Fruit fly (Drosophila melanogaster) whole organism, larva: ENCODE measurements around the gene CG10347.

Experiments used
- noc ChIP-seq: fragments of 200-800 bp; sonication (Bioruptor generic); optimal IDR thresholded peaks from 3 replicates; lab custom pipeline; 2019; ENCODE audit warnings: missing biosample characterization, mild to moderate bottlenecking, missing genetic modification characterization, moderate library complexity

The CG10347 gene

DNA sequence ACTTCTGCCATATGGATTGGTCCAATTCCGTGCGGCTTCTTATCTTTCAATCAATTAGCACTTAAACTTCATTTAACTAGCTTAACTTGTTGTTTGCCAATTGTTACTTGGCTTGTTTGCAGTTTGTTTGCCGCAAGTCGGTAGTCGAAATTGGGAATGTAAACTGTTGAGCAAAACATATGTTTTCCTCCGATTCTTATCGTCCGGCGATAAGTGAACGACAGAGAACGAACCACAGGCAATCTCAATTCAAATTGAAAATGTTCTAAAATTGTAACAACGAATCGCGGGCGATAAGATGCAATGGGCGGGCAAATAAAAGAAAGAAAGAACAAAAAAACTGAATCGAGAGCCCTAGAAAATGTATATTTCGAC lies 3.7 kb upstream of the CG10347 start:
- no peak for TF ChIP-seq noc (tag; lab: Kevin White, UChicago)

DNA sequence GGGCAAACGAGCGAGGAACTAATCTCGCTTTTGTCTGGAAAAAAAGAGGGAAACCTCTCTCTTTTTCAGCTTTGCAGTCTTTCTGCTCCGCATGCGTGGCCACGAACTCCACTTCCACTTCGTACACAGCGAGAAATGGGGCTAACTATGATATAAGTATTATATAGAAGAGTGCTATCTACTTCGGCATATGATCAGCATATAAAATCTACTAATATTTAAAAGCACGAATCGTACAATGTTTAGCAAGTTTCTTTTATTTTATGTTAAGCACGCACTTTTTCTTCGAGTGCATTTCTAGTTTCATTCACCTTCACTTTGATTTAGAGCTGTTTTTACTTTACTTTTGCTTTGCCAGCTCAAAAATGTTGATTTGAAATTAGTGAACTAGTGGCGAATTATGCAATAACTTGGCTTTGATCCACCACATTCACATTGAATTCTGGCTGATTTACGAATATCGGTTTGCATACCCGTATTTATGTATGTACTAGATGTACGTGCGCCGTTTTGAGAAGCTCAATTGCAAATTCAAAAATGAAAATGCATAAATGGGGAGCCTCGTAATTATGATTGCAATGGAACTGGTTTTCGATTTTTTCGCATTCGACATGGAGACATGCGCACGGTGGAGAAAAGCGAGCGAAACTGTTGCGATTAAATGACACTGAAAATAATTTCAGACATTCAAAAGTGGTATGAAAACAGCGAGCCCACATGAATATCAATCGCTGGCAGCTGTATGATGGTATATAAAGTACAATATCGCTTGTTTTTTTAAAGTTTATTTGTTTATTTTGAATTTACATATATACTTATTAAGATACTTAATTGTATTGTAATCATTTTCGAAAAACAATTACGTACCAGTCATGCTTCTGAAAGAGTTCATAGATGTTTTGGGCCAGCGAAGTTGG lies 3.0 kb upstream of the CG10347 start:
- TF ChIP-seq noc (tag; lab: Kevin White, UChicago), result peak; percentile 77

DNA sequence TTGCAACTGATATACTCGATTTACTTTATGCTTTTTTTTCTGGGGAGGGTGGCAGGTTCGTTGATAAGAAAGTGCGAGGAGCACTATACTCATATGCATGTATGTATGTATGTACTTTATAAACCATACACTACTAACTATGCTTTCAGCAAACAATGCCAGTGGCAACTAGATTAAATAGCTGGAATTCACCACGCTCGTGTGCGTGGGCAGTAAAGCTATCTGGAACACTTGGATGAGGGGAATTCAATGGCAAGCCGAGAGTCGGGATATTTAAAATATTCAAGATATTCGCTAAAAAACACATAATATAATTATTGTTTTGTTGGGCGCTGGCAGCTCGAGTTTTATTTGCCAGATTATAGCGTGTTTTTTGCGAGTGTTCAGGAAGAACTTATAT lies 2.1 kb upstream of the CG10347 start:
- no peak for TF ChIP-seq noc (tag; lab: Kevin White, UChicago)

DNA sequence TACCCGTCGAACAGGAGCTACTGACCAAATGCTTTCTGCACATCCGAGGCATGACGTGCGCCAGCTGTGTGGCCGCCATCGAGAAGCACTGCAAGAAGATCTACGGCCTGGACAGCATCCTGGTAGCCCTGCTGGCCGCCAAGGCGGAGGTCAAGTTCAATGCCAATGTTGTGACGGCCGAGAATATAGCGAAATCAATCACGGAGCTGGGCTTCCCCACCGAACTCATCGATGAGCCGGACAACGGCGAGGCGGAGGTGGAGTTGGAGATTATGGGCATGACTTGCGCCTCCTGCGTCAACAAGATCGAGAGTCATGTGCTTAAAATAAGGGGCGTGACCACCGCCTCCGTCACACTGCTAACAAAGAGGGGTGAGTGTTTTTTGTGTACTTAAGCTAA lies 1.2 kb upstream of the CG10347 start:
- no peak for TF ChIP-seq noc (tag; lab: Kevin White, UChicago)

DNA sequence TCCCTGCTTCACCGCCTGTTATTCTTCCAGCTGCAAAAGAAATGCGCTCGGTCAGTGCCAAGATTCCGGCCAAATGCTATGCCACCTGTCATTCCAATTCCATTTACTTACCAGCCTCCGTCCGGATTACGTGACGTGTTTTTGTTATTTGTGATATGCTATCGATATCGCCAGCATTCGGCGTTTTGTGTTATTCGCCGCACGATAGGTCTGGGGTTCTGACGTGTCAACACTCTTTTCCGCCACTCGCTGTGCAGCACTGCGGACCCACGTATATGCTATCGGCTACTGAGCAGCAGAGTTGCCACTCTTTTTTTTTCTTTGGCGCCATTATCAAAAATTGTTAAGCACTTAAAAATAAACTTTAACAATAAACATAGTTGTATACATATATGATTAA lies 2.4 kb downstream of the CG10347 start, which contains the start of gene p24-1:
Gene p24-1 (minus strand): TSS at position 221 of the 400 bp plus-strand sequence.
- peak; percentile 31 for TF ChIP-seq noc (tag; lab: Kevin White, UChicago)

DNA sequence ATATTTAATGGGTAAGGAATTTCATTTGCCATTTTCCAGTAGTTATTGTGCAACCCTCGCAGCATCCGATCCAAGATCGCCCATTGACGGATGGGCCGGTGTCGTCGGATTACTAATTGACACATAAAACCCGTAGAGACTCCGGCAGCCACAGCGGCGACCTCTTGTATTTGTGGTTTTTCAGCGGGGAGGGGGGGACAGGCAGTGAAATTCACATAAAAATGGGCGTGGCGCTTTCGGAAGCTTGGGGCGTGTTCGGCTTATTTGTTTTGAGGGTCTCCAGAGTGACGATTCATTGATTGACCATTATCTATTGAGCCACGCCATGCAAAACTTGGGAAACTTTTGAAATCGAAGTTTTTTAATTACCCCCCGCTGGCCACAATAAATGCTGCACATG lies 5.5 kb downstream of the CG10347 start:
- no peak for TF ChIP-seq noc (tag; lab: Kevin White, UChicago)

DNA sequence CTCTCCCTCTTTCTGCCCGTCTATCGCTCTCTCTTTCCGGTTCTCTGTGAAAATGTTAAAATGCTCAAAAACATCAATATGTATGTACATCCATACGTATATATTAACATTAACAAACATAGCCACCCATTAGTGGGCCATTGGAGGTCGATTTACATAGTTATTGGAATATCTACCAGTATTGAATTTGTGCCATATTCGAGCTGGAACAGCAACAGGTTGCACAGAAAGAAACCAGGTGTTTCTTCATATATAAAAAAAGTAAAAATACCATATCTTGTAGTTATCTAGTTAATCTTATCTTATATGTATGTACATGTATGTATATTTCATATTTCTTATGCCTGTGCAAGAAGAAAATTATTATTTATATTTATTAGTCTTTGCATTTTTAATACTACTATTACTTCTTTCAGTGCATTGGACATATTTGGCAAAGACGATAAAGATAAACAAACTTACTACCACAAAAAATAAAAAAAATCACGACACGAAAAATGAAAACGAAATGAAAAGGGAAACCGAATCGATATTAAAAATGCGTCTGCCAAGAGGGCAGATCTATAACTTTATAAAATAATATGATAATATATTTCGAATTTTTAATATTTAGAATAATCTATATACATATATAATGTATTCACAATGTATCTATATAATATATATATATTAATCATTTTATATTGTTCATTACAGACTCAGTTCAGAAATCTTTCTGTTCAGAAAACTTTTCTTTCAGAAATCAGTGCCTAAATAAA lies 6.0 kb downstream of the CG10347 start:
- TF ChIP-seq noc (tag; lab: Kevin White, UChicago), result peak; percentile 35

DNA sequence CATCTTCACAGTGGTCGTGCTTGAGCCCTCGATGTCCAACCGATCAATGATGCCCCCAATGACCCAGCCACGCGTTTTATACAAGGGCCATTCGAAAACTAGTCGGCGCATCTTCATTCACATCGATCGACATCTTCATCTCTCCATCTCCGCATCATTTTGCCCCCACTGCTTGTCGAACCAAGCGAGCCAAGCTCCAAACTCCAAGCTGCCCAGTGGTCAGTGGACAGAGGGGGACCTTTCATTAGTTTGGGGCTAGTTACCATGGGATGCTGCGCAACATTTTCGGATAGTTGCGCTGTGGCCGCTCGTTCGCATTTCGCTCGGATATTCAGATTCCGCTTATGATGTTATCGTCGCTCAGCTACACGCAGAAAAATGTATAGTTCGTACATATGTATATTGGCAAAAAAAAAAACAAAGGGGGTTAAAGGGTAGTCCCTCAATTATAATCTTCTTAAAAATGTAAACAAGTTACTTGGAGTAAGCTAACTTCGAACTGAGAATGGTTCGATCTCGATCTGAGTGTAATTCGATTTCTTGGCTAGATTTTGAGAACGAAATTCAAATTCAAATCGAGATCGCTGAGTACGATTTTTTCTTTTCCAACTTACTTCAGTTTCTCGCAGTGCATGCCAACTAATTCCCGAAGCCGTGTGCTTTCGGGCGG lies 8.5 kb downstream of the CG10347 start, which contains the start of gene CG15740:
Gene CG15740 (minus strand): TSS at position 51 of the 670 bp plus-strand sequence.
- TF ChIP-seq noc (tag; lab: Kevin White, UChicago), result no peak

DNA sequence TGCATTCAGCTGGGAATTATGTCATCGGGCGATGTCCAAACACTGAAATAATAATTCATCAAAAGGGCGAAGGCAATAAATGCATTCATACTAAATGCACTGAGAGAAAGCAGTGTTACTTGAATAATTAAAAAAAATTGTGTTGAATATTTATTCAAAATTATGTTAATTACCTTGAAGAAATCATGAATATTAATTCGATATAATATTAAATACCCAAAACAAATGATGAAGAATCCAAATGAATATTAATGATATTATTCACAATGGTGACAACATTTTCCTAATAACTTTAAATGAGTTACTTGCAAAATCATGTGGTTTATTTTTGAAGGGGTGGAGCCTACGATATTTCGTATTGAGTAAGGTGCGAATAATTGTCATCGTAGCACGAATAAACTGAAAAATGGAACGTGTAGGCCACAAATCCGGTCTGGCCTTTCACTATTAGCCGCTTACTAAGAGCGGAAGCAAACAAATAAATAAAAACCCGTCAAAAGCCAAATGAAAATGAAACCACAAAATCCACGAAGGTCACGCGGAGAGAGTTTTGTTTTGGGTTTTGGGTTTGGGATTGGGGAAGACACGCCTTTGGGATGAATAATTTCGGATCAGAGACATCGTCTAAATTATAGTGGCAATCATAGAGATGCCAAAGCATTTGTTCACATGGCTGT lies 12.9 kb downstream of the CG10347 start:
- no peak for TF ChIP-seq noc (tag; lab: Kevin White, UChicago)

DNA sequence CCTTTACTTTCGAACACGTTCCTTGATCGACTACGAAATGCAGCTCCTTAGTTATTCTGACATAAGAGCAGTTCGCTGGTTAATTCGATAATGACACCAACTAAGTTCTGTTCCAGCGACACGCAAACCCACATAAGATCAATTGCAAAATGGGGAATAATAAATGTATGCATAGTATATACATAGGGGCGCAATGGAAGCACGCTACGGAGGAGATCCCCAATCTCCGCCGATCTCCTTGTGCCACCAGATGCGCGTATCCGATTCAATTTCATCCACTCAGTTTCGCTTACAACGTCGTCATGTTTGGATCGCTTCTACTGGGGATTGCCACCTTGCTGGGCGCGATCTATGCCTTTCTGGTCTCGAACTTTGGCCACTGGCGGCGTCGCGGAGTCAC lies 15.4 kb downstream of the CG10347 start, which contains the start of gene Cyp28c1:
Gene Cyp28c1 (plus strand): TSS at position 301 of the 400 bp plus-strand sequence.
- TF ChIP-seq noc (tag; lab: Kevin White, UChicago), result no peak

DNA sequence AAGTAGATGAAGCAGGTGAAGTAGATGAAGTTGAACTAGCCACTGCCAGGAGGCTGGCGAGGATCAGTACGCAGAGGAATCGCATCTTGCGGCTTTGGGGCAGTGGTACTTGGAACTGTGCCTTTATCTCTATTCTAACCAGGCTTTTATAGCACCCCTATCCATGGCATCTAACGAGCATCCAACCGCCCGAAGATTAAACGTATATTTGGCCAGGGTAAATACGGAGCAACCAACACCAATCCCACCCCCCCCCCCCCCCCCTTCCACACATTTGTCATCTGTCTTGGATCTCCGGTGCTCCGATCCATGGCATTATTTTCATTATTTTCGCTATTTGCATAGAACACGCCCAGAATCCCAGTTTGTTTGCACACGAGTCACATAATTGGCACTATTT lies 16.8 kb downstream of the CG10347 start, which contains the start of gene CG15741:
Gene CG15741 (minus strand): TSS at position 101 of the 400 bp plus-strand sequence.
- TF ChIP-seq noc (tag; lab: Kevin White, UChicago), result no peak

DNA sequence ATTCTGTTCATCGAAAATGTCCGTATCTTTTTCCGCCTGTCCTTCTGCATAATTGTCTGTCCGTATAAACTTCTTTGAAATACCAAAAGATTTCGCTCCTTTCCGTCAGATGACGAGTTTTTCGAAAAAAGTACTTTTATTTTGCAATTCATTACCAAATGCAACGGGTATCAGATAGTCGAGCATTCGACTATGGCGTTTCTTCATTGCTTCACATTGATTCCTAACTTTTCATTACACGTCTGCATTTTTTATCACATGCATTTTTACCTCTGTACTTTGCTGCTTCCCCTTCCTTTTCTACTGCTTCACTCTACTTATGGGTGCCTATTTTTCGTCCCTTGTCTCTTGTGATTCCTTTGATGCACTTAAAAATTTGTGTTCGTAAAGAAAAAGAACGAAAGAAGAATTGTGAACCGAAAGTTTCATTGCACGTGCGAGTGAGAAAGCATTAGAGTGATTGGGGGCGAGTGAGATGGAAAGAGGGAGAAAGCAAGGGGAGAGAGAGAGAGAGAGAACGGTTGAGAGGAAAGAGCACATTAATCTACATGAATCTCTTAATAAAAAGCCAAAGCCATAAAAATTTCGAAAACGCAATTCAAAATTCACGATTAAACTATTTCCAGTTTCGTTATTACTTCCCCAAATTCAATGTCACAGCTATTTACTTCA lies 26.3 kb downstream of the CG10347 start:
- no peak for TF ChIP-seq noc (tag; lab: Kevin White, UChicago)

DNA sequence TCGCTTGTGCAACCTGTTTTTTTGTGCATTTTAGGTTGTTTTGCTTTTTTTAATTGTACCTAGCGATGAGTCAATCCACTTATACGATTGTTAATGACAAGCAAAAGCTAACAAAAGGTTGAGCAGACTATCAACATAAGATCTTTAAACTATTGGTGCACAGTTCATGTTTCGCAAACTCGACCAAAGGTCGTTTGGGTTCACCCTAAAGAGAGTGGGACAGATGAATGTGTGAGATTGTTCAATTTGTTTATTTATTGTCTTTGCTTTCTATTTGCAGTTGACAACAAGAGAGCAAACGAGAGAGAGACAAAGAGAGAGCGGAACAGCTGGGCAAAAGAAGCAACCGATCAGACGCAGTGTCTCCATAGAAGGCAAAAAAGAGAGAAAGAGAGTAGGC lies 31.7 kb downstream of the CG10347 start:
- TF ChIP-seq noc (tag; lab: Kevin White, UChicago), result no peak

DNA sequence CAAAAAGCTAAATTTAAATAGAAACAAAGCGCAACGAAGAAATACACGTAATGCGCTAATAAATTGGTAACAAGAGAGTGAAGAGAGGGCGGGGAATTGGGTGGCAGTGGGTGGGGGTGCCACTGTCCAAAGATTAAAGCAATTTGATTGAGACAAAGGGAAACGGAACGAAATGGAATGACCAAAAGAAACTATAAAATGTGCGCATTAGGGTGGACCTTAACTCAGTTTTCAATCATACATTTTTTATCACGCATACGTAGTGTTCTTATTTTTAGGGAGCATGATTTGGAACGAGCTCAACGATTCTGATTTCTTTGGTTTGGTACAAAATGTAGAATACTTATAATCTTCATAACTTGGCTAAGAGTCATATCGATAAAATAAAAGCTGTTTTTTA lies 32.8 kb downstream of the CG10347 start:
- TF ChIP-seq noc (tag; lab: Kevin White, UChicago), result peak; percentile 11
